Worm (Caenorhabditis elegans) whole organism, L3 larva: ENCODE data around the gene Y39G8B.10.
"Not testable (repeated sequence)": the region's sequence is repeated elsewhere in the genome, so short reads cannot be mapped to it uniquely, and the experiment has no call there.

Experiments
- R02D3.7 ChIP-seq: fragments of 150-350 bp; optimal IDR thresholded peaks from 2 replicates; lab custom pipeline; 2014; ENCODE audit warnings: missing biosample characterization, missing genetic modification characterization
- ZK546.5 ChIP-seq: sonication (generic microtip); optimal IDR thresholded peaks from 2 replicates; lab custom pipeline; 2017; ENCODE audit warnings: missing biosample characterization, missing genetic modification characterization
- aly-2 ChIP-seq: fragments of 150-350 bp; optimal IDR thresholded peaks from 2 replicates; lab custom pipeline; 2014; ENCODE audit warnings: missing biosample characterization, missing genetic modification characterization
- ama-1 ChIP-seq: fragments of 150-350 bp; optimal IDR thresholded peaks from 2 replicates; lab custom pipeline; 2018
- ceh-16 ChIP-seq: sonication (generic microtip); optimal IDR thresholded peaks from 2 replicates; lab custom pipeline; 2017; ENCODE audit warnings: missing biosample characterization, missing genetic modification characterization
- ceh-28 ChIP-seq: fragments of 150-350 bp; optimal IDR thresholded peaks from 2 replicates; lab custom pipeline; 2014; ENCODE audit warnings: missing biosample characterization, missing genetic modification reagents, missing genetic modification characterization
- ceh-82 ChIP-seq: fragments of 150-350 bp; optimal IDR thresholded peaks from 2 replicates; lab custom pipeline; 2014; ENCODE audit warnings: missing biosample characterization, missing genetic modification characterization
- ceh-9 ChIP-seq: sonication (generic microtip); optimal IDR thresholded peaks from 2 replicates; lab custom pipeline; 2018; ENCODE audit warnings: missing biosample characterization, missing genetic modification characterization
- daf-12 ChIP-seq: fragments of 150-350 bp; optimal IDR thresholded peaks from 2 replicates; lab custom pipeline; 2014; ENCODE audit warnings: missing biosample characterization, missing genetic modification reagents, missing genetic modification characterization
- egl-27 ChIP-seq: sonication (generic microtip); optimal IDR thresholded peaks from 4 replicates; lab custom pipeline; 2017; ENCODE audit warnings: missing biosample characterization, missing genetic modification reagents, missing genetic modification characterization
- egl-5 ChIP-seq: fragments of 150-350 bp; optimal IDR thresholded peaks from 2 replicates; lab custom pipeline; 2017; ENCODE audit warnings: missing biosample characterization, missing genetic modification reagents, missing genetic modification characterization, inconsistent platforms
- elt-1 ChIP-seq: fragments of 150-350 bp; optimal IDR thresholded peaks from 2 replicates; lab custom pipeline; 2014; ENCODE audit warnings: missing biosample characterization, missing genetic modification characterization
- elt-2 ChIP-seq: sonication (generic microtip); optimal IDR thresholded peaks from 2 replicates; lab custom pipeline; 2016; ENCODE audit warnings: missing genetic modification reagents, mild to moderate bottlenecking, missing genetic modification characterization, missing compliant biosample characterization
- elt-3 ChIP-seq, 3 experiments: fragments of 150-350 bp in 1 of 3; sonication (generic microtip) in 2 of 3; optimal IDR thresholded peaks; 2 replicates in 2 of 3; 4 replicates in 1 of 3; lab custom pipeline; 2014 to 2017; ENCODE audit warnings: missing biosample characterization in 3 of 3, missing genetic modification characterization in 3 of 3
- eor-1 ChIP-seq, 2 experiments: fragments of 150-350 bp; optimal IDR thresholded peaks; 2 replicates each; lab custom pipeline; 2014 to 2018; ENCODE audit warnings: missing biosample characterization in 2 of 2, missing genetic modification characterization in 2 of 2
- fkh-10 ChIP-seq: sonication (generic microtip); optimal IDR thresholded peaks from 2 replicates; lab custom pipeline; 2017; ENCODE audit warnings: missing biosample characterization, missing genetic modification reagents, missing genetic modification characterization
- fkh-2 ChIP-seq: fragments of 150-350 bp; optimal IDR thresholded peaks from 2 replicates; lab custom pipeline; 2014; ENCODE audit warnings: missing biosample characterization, missing genetic modification reagents, missing genetic modification characterization
- fos-1 ChIP-seq: fragments of 150-350 bp; optimal IDR thresholded peaks from 2 replicates; lab custom pipeline; 2014; ENCODE audit warnings: missing biosample characterization, missing genetic modification characterization
- jun-1 ChIP-seq: fragments of 150-350 bp; optimal IDR thresholded peaks from 2 replicates; lab custom pipeline; 2014; ENCODE audit warnings: missing biosample characterization, missing genetic modification reagents, missing genetic modification characterization
- lin-15B ChIP-seq: fragments of 150-350 bp; optimal IDR thresholded peaks from 2 replicates; lab custom pipeline; 2014; ENCODE audit warnings: missing biosample characterization, missing genetic modification characterization
- lin-39 ChIP-seq: fragments of 150-350 bp; optimal IDR thresholded peaks from 2 replicates; lab custom pipeline; 2018; ENCODE audit warnings: missing biosample characterization, missing genetic modification reagents, missing genetic modification characterization
- lsy-12 ChIP-seq: sonication (generic microtip); optimal IDR thresholded peaks from 2 replicates; lab custom pipeline; 2016; ENCODE audit warnings: mild to moderate bottlenecking, missing genetic modification characterization, missing compliant biosample characterization
- mdl-1 ChIP-seq: fragments of 150-350 bp; optimal IDR thresholded peaks from 2 replicates; lab custom pipeline; 2014; ENCODE audit warnings: missing biosample characterization, missing genetic modification characterization
- mml-1 ChIP-seq: fragments of 150-350 bp; sonication (generic microtip); optimal IDR thresholded peaks from 3 replicates; lab custom pipeline; 2014; ENCODE audit warnings: missing biosample characterization, missing genetic modification characterization
- nfya-1 ChIP-seq: sonication (generic microtip); optimal IDR thresholded peaks from 2 replicates; lab custom pipeline; 2017; ENCODE audit warnings: missing genetic modification characterization, mild to moderate bottlenecking, missing compliant biosample characterization, antibody characterized with exemption, moderate library complexity; ENCODE audit not compliant: insufficient read depth
- nhr-11 ChIP-seq: fragments of 150-350 bp; optimal IDR thresholded peaks from 2 replicates; lab custom pipeline; 2014; ENCODE audit warnings: missing biosample characterization, missing genetic modification characterization
- nhr-12 ChIP-seq: fragments of 150-350 bp; optimal IDR thresholded peaks from 2 replicates; lab custom pipeline; 2014; ENCODE audit warnings: missing biosample characterization, missing genetic modification characterization
- nhr-23 ChIP-seq: fragments of 150-350 bp; optimal IDR thresholded peaks from 2 replicates; lab custom pipeline; 2014; ENCODE audit warnings: missing biosample characterization, missing genetic modification reagents, missing genetic modification characterization
- nhr-237 ChIP-seq: fragments of 150-350 bp; optimal IDR thresholded peaks from 2 replicates; lab custom pipeline; 2014; ENCODE audit warnings: missing biosample characterization, missing genetic modification characterization
- nhr-25 ChIP-seq: sonication (generic microtip); optimal IDR thresholded peaks from 2 replicates; lab custom pipeline; 2017; ENCODE audit warnings: missing biosample characterization, missing genetic modification characterization
- nhr-28 ChIP-seq: fragments of 150-350 bp; optimal IDR thresholded peaks from 2 replicates; lab custom pipeline; 2014; ENCODE audit warnings: missing biosample characterization, missing genetic modification characterization
- nhr-43 ChIP-seq: sonication (generic microtip); optimal IDR thresholded peaks from 2 replicates; lab custom pipeline; 2016; ENCODE audit warnings: mild to moderate bottlenecking, missing genetic modification characterization, missing compliant biosample characterization; ENCODE audit not compliant: poor library complexity, severe bottlenecking
- nhr-67 ChIP-seq: fragments of 150-350 bp; optimal IDR thresholded peaks from 2 replicates; lab custom pipeline; 2014; ENCODE audit warnings: missing biosample characterization, missing genetic modification characterization
- nhr-76 ChIP-seq: fragments of 150-350 bp; sonication (generic microtip); optimal IDR thresholded peaks from 5 replicates; lab custom pipeline; 2014; ENCODE audit warnings: missing biosample characterization, missing genetic modification characterization
- nhr-77 ChIP-seq: fragments of 150-350 bp; optimal IDR thresholded peaks from 2 replicates; lab custom pipeline; 2014; ENCODE audit warnings: missing biosample characterization, missing genetic modification characterization
- pqm-1 ChIP-seq: fragments of 150-350 bp; optimal IDR thresholded peaks from 2 replicates; lab custom pipeline; 2017; ENCODE audit warnings: missing biosample characterization, missing genetic modification characterization, inconsistent platforms
- sea-2 ChIP-seq: fragments of 150-350 bp; sonication (generic microtip); optimal IDR thresholded peaks from 4 replicates; lab custom pipeline; 2014; ENCODE audit warnings: missing biosample characterization, missing genetic modification reagents, missing genetic modification characterization
- skn-1 ChIP-seq: fragments of 150-350 bp; optimal IDR thresholded peaks from 2 replicates; lab custom pipeline; 2014; ENCODE audit warnings: missing biosample characterization, missing genetic modification characterization
- snpc-4 ChIP-seq: fragments of 150-350 bp; optimal IDR thresholded peaks from 2 replicates; lab custom pipeline; 2014; ENCODE audit warnings: missing biosample characterization, missing genetic modification characterization
- tbx-2 ChIP-seq: sonication (generic microtip); optimal IDR thresholded peaks from 2 replicates; lab custom pipeline; 2016; ENCODE audit warnings: mild to moderate bottlenecking, missing genetic modification characterization, missing compliant biosample characterization
- unc-39 ChIP-seq: sonication (generic microtip); optimal IDR thresholded peaks from 4 replicates; lab custom pipeline; 2017; ENCODE audit warnings: missing biosample characterization, missing genetic modification characterization
- unc-62 ChIP-seq: fragments of 150-350 bp; sonication (generic microtip); optimal IDR thresholded peaks from 4 replicates; lab custom pipeline; 2014; ENCODE audit warnings: missing biosample characterization, missing genetic modification reagents, missing genetic modification characterization
- zag-1 ChIP-seq: fragments of 150-350 bp; optimal IDR thresholded peaks from 2 replicates; lab custom pipeline; 2014; ENCODE audit warnings: missing biosample characterization, missing genetic modification characterization
- ztf-11 ChIP-seq: fragments of 150-350 bp; optimal IDR thresholded peaks from 2 replicates; lab custom pipeline; 2014; ENCODE audit warnings: missing biosample characterization, missing genetic modification characterization
- ztf-4 ChIP-seq: fragments of 150-350 bp; optimal IDR thresholded peaks from 2 replicates; lab custom pipeline; 2014; ENCODE audit warnings: missing biosample characterization, missing genetic modification characterization

The Y39G8B.10 gene

ce11 chrII:13982923-13983322, at the start of gene Y39G8B.10, which contains the start of gene Y39G8B.13:
Y39G8B.10 (minus strand) TSS chrII:13983115.
Y39G8B.13 (minus strand) TSS chrII:13983047.
- TF ChIP-seq elt-3 (tag; optimal IDR thresholded peaks at IDR 0.05; lab: Kevin White, UChicago): no peak
- peak; percentile 86 for TF ChIP-seq elt-2 (tag; lab: Kevin White, UChicago)
- peak; percentile 78 for TF ChIP-seq pqm-1 (tag; lab: Kevin White, UChicago)

ce11 chrII:14032705-14033104, 49.8 kb upstream of the Y39G8B.10 start:
- no peak for TF ChIP-seq tbx-2 (tag; lab: Kevin White, UChicago)
- peak; percentile 10 for TF ChIP-seq elt-2 (tag; lab: Kevin White, UChicago)
- no peak for TF ChIP-seq nhr-12 (tag; lab: Kevin White, UChicago)
- peak; percentile 6 for TF ChIP-seq nhr-43 (tag; lab: Kevin White, UChicago)

ce11 chrII:14021230-14021629, 38.3 kb upstream of the Y39G8B.10 start, which contains the start of gene F01D5.10:
F01D5.10 (minus strand) TSS chrII:14021330.
- TF ChIP-seq ceh-16 (tag; lab: Kevin White, UChicago); nhr-237; elt-3 (tag; optimal IDR thresholded peaks at IDR 0.05; lab: Kevin White, UChicago): not testable (repeated sequence)

- TF ChIP-seq ceh-28 (tag; lab: Kevin White, UChicago) (peak; percentile 83), lin-39 (no peak), nhr-28 (tag; lab: Kevin White, UChicago) (no peak)
Measured at ce11 chrII:14018887-14019286, 36.0 kb upstream of the Y39G8B.10 start.

ce11 chrII:14018192-14018591, 35.3 kb upstream of the Y39G8B.10 start:
- TF ChIP-seq nhr-23 (tag; lab: Kevin White, UChicago) (peak; percentile 78), aly-2 (tag; lab: Kevin White, UChicago) (no peak), egl-5 (tag; lab: Kevin White, UChicago) (no peak), snpc-4 (peak; percentile 99), eor-1 (tag; optimal IDR thresholded peaks at IDR 0.05; lab: Kevin White, UChicago) (no peak), elt-3 (tag; optimal IDR thresholded peaks at IDR 0.05; lab: Kevin White, UChicago) (no peak), elt-1 (tag; lab: Kevin White, UChicago) (no peak), skn-1 (tag; lab: Kevin White, UChicago) (peak; percentile 39), nhr-76 (tag; lab: Kevin White, UChicago) (no peak), ceh-9 (tag; lab: Kevin White, UChicago) (no peak), fkh-2 (peak; percentile 62), unc-39 (no peak), fos-1 (no peak), jun-1 (tag; lab: Kevin White, UChicago) (peak; percentile 26), ceh-82 (peak; percentile 55), mml-1 (tag; lab: Kevin White, UChicago) (no peak), egl-27 (tag; lab: Kevin White, UChicago) (no peak), nfya-1 (peak; percentile 74), unc-62 (no peak), ceh-28 (tag; lab: Kevin White, UChicago) (no peak), nhr-237 (no peak), mdl-1 (no peak), ZK546.5 (no peak), nhr-25 (tag; lab: Kevin White, UChicago) (peak; percentile 65), nhr-43 (tag; lab: Kevin White, UChicago) (peak; percentile 79), ztf-4 (tag; lab: Kevin White, UChicago) (no peak), nhr-77 (tag; lab: Kevin White, UChicago) (peak; percentile 69), ama-1 (lab: Kevin White, UChicago) (peak; percentile 98), tbx-2 (tag; lab: Kevin White, UChicago) (peak; percentile 71), ceh-16 (tag; lab: Kevin White, UChicago) (no peak), lsy-12 (tag; lab: Kevin White, UChicago) (peak; percentile 84), ztf-11 (tag; lab: Kevin White, UChicago) (no peak), daf-12 (no peak), zag-1 (tag; lab: Kevin White, UChicago) (no peak), lin-15B (peak; percentile 62), nhr-11 (no peak), nhr-28 (tag; lab: Kevin White, UChicago) (no peak), fkh-10 (GFP tag; lab: Kevin White, UChicago) (no peak), elt-2 (tag; lab: Kevin White, UChicago) (peak; percentile 62), sea-2 (no peak), R02D3.7 (tag; lab: Kevin White, UChicago) (peak; percentile 41), nhr-67 (tag; lab: Kevin White, UChicago) (no peak)
